Fruit fly (Drosophila melanogaster): ENCODE data around the gene CG15894.

CG15894 gene

dm6 chrX:6349231-6349630 lies 40.2 kb downstream of the CG15894 start:
- TF ChIP-seq D1 (tag; optimal IDR thresholded peaks at IDR 0.05), result no peak
- no peak for TF ChIP-seq CG34367 (tag; optimal IDR thresholded peaks at IDR 0.05)
- no peak for TF ChIP-seq CG4496 (GFP tag; IDR thresholded peaks at IDR 0.05)
- TF ChIP-seq Ets98B (GFP tag; IDR thresholded peaks at IDR 0.05), result no peak
- TF ChIP-seq CG12605 (GFP tag; IDR thresholded peaks at IDR 0.05), result no peak

- TF ChIP-seq CG14655 (GFP tag; optimal IDR thresholded peaks at IDR 0.05) (no peak), CG4496 (GFP tag; IDR thresholded peaks at IDR 0.05) (no peak), CG9948 (tag; optimal IDR thresholded peaks at IDR 0.05) (no peak), CG8301 (tag; optimal IDR thresholded peaks at IDR 0.05) (no peak), CG13204 (GFP tag; optimal IDR thresholded peaks at IDR 0.05) (no peak), CG10348 (GFP tag; IDR thresholded peaks at IDR 0.05) (no peak), CG32121 (GFP tag; IDR thresholded peaks at IDR 0.05) (no peak), CG12605 (GFP tag; IDR thresholded peaks at IDR 0.05) (no peak), CG34367 (tag; optimal IDR thresholded peaks at IDR 0.05) (no peak), Pif1B (GFP tag; optimal IDR thresholded peaks at IDR 0.05) (no peak), D1 (tag; optimal IDR thresholded peaks at IDR 0.05) (no peak)
These were observed 41.2 kb downstream of the CG15894 start, which contains the start of the genes ND-B16.6 and kdn for dm6 chrX:6350213-6350679. Gene ND-B16.6, minus strand, starts transcription at chrX:6350401. Gene kdn, plus strand, starts transcription at chrX:6350629.

DNA sequence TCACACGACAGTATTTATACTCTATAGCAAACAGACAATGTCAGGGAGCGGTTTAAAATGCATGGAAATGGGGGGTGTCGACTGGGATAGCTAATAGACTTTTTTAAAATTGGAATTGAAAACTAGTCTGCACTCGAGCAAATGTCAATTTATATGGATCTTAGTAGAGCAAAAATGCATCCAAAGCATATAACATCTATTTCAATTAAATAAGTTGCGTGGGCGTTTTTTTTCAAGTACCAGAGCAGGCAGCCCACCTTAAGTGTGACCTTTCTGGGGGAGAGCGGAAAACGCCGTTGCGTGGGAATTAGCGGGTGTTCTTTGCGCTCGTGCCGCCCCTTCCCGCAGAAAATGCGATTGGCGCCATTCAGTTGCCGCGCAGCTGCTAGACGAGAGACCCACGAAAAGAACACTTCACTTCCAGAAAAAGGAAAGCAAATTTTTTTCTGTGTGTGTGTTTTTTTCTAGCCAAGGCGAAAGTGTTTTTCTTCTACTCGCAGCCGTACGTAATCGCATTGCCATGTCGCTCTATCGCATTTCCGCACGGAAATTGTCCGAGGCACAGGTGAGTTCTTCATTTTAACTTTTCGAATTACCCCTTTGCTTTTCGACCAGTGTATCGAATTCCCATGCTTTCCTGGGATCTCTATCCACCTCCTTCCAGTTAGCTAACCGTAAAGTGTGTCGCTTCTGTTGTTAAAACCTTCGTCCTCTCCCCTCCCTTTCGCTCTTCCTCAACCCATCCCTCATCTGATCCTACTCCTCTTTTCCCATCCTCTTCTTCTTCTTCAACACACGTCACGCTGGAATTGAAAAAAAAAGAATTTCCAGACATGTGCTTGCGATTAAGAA lies 43.1 kb downstream of the CG15894 start:
- TF ChIP-seq CG15710 (tag; optimal IDR thresholded peaks at IDR 0.05) (no peak), CG8301 (tag; optimal IDR thresholded peaks at IDR 0.05) (peak; percentile 16), CG8159 (tag; optimal IDR thresholded peaks at IDR 0.05) (peak; percentile 2), CG32121 (GFP tag; IDR thresholded peaks at IDR 0.05) (peak; percentile 44; the same call in 1 of the 2 replicates), CG34367 (tag; optimal IDR thresholded peaks at IDR 0.05) (no peak), Pif1B (GFP tag; optimal IDR thresholded peaks at IDR 0.05) (peak; percentile 3), fd96Ca (GFP tag; IDR thresholded peaks at IDR 0.05) (peak; percentile 50; the same call in 2 of the 3 replicates), CG4496 (GFP tag; IDR thresholded peaks at IDR 0.05) (peak; percentile 44; the same call in 1 of the 3 replicates)

DNA sequence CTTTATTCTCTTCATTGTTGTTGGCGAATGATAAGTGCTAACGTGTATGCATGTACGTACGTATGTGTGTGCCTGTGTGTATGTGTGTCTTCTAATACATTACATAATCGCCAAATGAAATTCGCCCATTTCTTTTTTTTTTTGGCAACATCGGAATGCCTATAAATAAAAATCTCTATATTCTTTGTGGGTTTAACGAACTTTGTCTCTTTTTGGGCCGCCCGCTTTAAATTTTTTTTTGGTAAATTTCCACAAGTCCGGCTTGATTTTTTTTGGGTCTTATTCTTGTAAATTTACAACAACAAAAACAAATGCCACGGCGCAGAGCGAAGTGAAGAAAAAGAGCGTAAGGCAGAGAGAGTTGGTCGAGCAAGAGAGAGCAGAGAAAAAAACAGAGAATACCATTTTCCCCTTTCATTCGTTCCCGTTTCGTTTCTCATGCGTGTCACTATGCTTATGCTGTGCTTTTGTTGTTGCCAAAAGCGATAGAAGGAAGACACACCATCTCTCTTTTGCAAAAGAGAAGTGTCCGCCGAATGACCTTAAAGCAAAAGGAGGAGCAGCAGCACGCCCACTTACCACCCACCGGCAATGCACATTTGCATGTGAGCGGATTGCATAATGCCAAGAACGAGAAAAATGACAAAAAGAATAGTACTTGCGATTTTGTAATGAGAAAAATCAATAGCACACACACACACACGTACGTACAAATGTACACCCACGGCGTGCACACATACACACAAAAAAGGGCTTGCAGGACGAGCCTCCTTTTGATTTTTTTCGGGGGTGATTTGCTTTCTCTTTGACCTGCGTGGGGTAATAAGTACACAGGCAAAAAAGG lies 44.0 kb downstream of the CG15894 start:
- TF ChIP-seq rn (GFP tag; IDR thresholded peaks at IDR 0.05) (no peak), CG17806 (tag; optimal IDR thresholded peaks at IDR 0.05) (no peak), Pif1B (GFP tag; optimal IDR thresholded peaks at IDR 0.05) (no peak), CG34367 (tag; optimal IDR thresholded peaks at IDR 0.05) (no peak), fd96Ca (GFP tag; IDR thresholded peaks at IDR 0.05) (no peak), CG12605 (GFP tag; IDR thresholded peaks at IDR 0.05) (no peak), EcR (GFP tag; optimal IDR thresholded peaks at IDR 0.05) (peak; percentile 38), gl (tag; optimal IDR thresholded peaks at IDR 0.05) (no peak), D1 (tag; optimal IDR thresholded peaks at IDR 0.05) (no peak)

- TF ChIP-seq EcR (GFP tag; optimal IDR thresholded peaks at IDR 0.05) (no peak), CG34367 (tag; optimal IDR thresholded peaks at IDR 0.05) (peak; percentile 10), CG14655 (GFP tag; optimal IDR thresholded peaks at IDR 0.05) (peak; percentile 78), CG17806 (tag; optimal IDR thresholded peaks at IDR 0.05) (peak; percentile 49), gl (tag; optimal IDR thresholded peaks at IDR 0.05) (no peak), Pif1A (GFP tag; optimal IDR thresholded peaks at IDR 0.05) (peak; percentile 48), CG8159 (tag; optimal IDR thresholded peaks at IDR 0.05) (peak; percentile 71), CG8301 (tag; optimal IDR thresholded peaks at IDR 0.05) (peak; percentile 72), CG15710 (tag; optimal IDR thresholded peaks at IDR 0.05) (peak; percentile 59), CG9948 (tag; optimal IDR thresholded peaks at IDR 0.05) (peak; percentile 51), Snoo (tag; optimal IDR thresholded peaks at IDR 0.05) (peak; percentile 72), fd96Ca (GFP tag; IDR thresholded peaks at IDR 0.05) (no peak), Pif1B (GFP tag; optimal IDR thresholded peaks at IDR 0.05) (peak; percentile 23), Ets98B (GFP tag; IDR thresholded peaks at IDR 0.05) (peak; percentile 34), CG12605 (GFP tag; IDR thresholded peaks at IDR 0.05) (no peak), D1 (tag; optimal IDR thresholded peaks at IDR 0.05) (no peak), CG4496 (GFP tag; IDR thresholded peaks at IDR 0.05) (peak; percentile 61; the same call in 2 of the 3 replicates), rn (GFP tag; IDR thresholded peaks at IDR 0.05) (0 out of 2 replicates have a peak, but pooled peaks have one; percentile 23), CG32121 (GFP tag; IDR thresholded peaks at IDR 0.05) (peak; percentile 71), CG13204 (GFP tag; optimal IDR thresholded peaks at IDR 0.05) (no peak), CG10348 (GFP tag; IDR thresholded peaks at IDR 0.05) (no peak)
These were observed 44.6 kb downstream of the CG15894 start for dm6 chrX:6353613-6353986.

- no peak for TF ChIP-seq CG8301 (tag; optimal IDR thresholded peaks at IDR 0.05)
These were observed 45.2 kb downstream of the CG15894 start for dm6 chrX:6354163-6354562.

All from whole organism, pupa.